Fruit fly (Drosophila melanogaster): ENCODE results near the gene CG33703.

DNA sequence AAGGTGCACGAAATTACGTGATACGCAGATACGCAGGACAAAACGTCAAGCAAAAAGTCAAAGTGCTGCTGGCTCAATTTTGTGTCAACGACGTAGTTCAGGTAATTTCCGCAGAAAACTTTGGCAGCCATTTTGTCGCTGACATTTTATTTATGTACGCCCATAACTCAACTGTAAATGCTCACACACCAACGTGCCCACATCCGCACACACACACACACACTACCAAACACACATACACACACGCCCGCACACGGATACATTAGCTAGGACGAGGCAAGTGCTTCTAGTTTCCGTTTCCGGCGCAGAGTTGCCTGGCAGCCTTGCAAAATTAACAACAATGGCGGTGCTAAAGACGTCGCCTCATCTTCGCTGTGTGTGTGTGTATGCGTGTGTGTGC lies 13.0 kb upstream of the CG33703 start, which contains the start of gene CG33700:
- TF ChIP-seq Myc (optimal IDR thresholded peaks at IDR 0.05): no peak
- no peak for TF ChIP-seq h (optimal IDR thresholded peaks at IDR 0.05)
- TF ChIP-seq Sin3A (optimal IDR thresholded peaks at IDR 0.05): no peak
- no peak for TF ChIP-seq insv (optimal IDR thresholded peaks at IDR 0.05)
